Fruit fly (Drosophila melanogaster) whole organism, embryonic: ENCODE results near the gene CG1572.
A peak's percentile ranks its signal among the peaks of the same experiment; 100 is the strongest.

Source experiments
- Bdp1 ChIP-seq: fragments of 200-800 bp; sonication (Bioruptor generic); optimal IDR thresholded peaks from 3 replicates; lab custom pipeline; 2016; ENCODE audit warnings: missing biosample characterization, missing genetic modification characterization
- BtbVII ChIP-seq: fragments of 200-800 bp; sonication (Bioruptor generic); optimal IDR thresholded peaks from 3 replicates; lab custom pipeline; 2017; ENCODE audit warnings: missing biosample characterization, mild to moderate bottlenecking, missing genetic modification characterization
- CG12744 ChIP-seq: fragments of 200-800 bp; sonication (Bioruptor generic); optimal IDR thresholded peaks from 2 replicates; lab custom pipeline; 2016; ENCODE audit warnings: missing biosample characterization, missing genetic modification characterization
- CG15073 ChIP-seq: fragments of 200-800 bp; sonication (Bioruptor generic); optimal IDR thresholded peaks from 2 replicates; lab custom pipeline; 2016; ENCODE audit warnings: missing biosample characterization, missing genetic modification characterization
- CG15696 ChIP-seq: fragments of 200-800 bp; sonication (Bioruptor generic); optimal IDR thresholded peaks from 2 replicates; lab custom pipeline; 2019; ENCODE audit warnings: missing biosample characterization, mild to moderate bottlenecking, missing genetic modification characterization, moderate library complexity
- CG17912 ChIP-seq: fragments of 200-800 bp; sonication (Bioruptor generic); optimal IDR thresholded peaks from 2 replicates; lab custom pipeline; 2018; ENCODE audit warnings: missing biosample characterization, mild to moderate bottlenecking, missing genetic modification characterization
- CG2889 ChIP-seq: fragments of 200-800 bp; sonication (Bioruptor generic); IDR thresholded peaks from 3 replicates; pipeline ENCODE4 v1.3.6; 2022; ENCODE audit warnings: missing biosample characterization, missing genetic modification characterization
- CG30403 ChIP-seq: fragments of 200-800 bp; sonication (Bioruptor generic); optimal IDR thresholded peaks from 3 replicates; lab custom pipeline; 2016; ENCODE audit warnings: missing biosample characterization, missing genetic modification characterization
- CG3065 ChIP-seq: fragments of 200-800 bp; sonication (Bioruptor generic); optimal IDR thresholded peaks from 2 replicates; lab custom pipeline; 2016; ENCODE audit warnings: missing biosample characterization, missing genetic modification characterization
- CG32772 ChIP-seq: fragments of 200-800 bp; sonication (Bioruptor generic); IDR thresholded peaks from 2 replicates; pipeline ENCODE4 v1.3.6; 2022; ENCODE audit warnings: missing biosample characterization, missing genetic modification characterization
- CG33213 ChIP-seq: fragments of 200-800 bp; sonication (Bioruptor generic); optimal IDR thresholded peaks from 3 replicates; lab custom pipeline; 2016; ENCODE audit warnings: missing biosample characterization, missing genetic modification characterization
- CG43689 ChIP-seq: fragments of 200-800 bp; sonication (Bioruptor generic); IDR thresholded peaks from 2 replicates; pipeline ENCODE4 v1.3.6; 2022; ENCODE audit warnings: missing biosample characterization, missing genetic modification characterization
- CG6175 ChIP-seq: fragments of 200-800 bp; sonication (Bioruptor generic); IDR thresholded peaks from 3 replicates; pipeline ENCODE4 v1.3.6; 2022; ENCODE audit warnings: missing biosample characterization, missing genetic modification characterization
- CG6765 ChIP-seq: fragments of 200-800 bp; sonication (Bioruptor generic); optimal IDR thresholded peaks from 3 replicates; lab custom pipeline; 2017; ENCODE audit warnings: missing biosample characterization, mild to moderate bottlenecking, missing genetic modification characterization
- CG6791 ChIP-seq: fragments of 200-800 bp; sonication (Bioruptor generic); IDR thresholded peaks from 3 replicates; pipeline ENCODE4 v1.3.6; 2022; ENCODE audit warnings: missing biosample characterization, missing genetic modification characterization; ENCODE audit not compliant: partially characterized antibody
- CG7745 ChIP-seq: fragments of 200-800 bp; sonication (Bioruptor generic); optimal IDR thresholded peaks from 2 replicates; lab custom pipeline; 2018; ENCODE audit warnings: missing biosample characterization, mild to moderate bottlenecking, missing genetic modification characterization, moderate library complexity
- CG8478 ChIP-seq: fragments of >200 bp; optimal IDR thresholded peaks from 2 replicates; lab custom pipeline; 2018
- CG9215 ChIP-seq: fragments of 200-800 bp; sonication (Bioruptor generic); IDR thresholded peaks from 2 replicates; pipeline ENCODE4 v1.3.6; 2022; ENCODE audit warnings: missing biosample characterization, missing genetic modification characterization
- CkIIα-i1 ChIP-seq: fragments of 200-800 bp; sonication (Bioruptor generic); IDR thresholded peaks from 2 replicates; pipeline ENCODE4 v1.3.6; 2022; ENCODE audit warnings: missing biosample characterization, missing genetic modification characterization
- H15 ChIP-seq: fragments of 200-800 bp; sonication (Bioruptor generic); IDR thresholded peaks from 3 replicates; pipeline ENCODE4 v1.3.6; 2022; ENCODE audit warnings: missing biosample characterization, missing genetic modification characterization
- Lhr ChIP-seq: fragments of 200-800 bp; sonication (Bioruptor generic); optimal IDR thresholded peaks from 3 replicates; lab custom pipeline; 2017; ENCODE audit warnings: mild to moderate bottlenecking, missing biosample characterization, missing genetic modification reagents, missing genetic modification characterization
- Lim3 ChIP-seq: fragments of 200-800 bp; sonication (Bioruptor generic); IDR thresholded peaks from 2 replicates; pipeline ENCODE4 v1.3.6; 2022; ENCODE audit warnings: missing biosample characterization, missing genetic modification characterization
- MTF-1 ChIP-seq: fragments of 200-800 bp; sonication (Bioruptor generic); optimal IDR thresholded peaks from 2 replicates; lab custom pipeline; 2018; ENCODE audit warnings: missing biosample characterization, mild to moderate bottlenecking, missing genetic modification characterization, borderline replicate concordance
- Meics ChIP-seq: fragments of 200-800 bp; sonication (Bioruptor generic); optimal IDR thresholded peaks from 2 replicates; lab custom pipeline; 2017; ENCODE audit warnings: missing biosample characterization, mild to moderate bottlenecking, missing genetic modification characterization
- Nf-YC ChIP-seq: fragments of 200-800 bp; optimal IDR thresholded peaks from 3 replicates; lab custom pipeline; 2019; ENCODE audit warnings: missing biosample characterization, mild to moderate bottlenecking, missing genetic modification characterization, moderate library complexity
- PHDP ChIP-seq: fragments of 200-800 bp; sonication (Bioruptor generic); optimal IDR thresholded peaks from 3 replicates; lab custom pipeline; 2018; ENCODE audit warnings: missing biosample characterization, mild to moderate bottlenecking, missing genetic modification characterization, moderate library complexity
- Sox102F ChIP-seq: fragments of 200-800 bp; sonication (Bioruptor generic); optimal IDR thresholded peaks from 2 replicates; lab custom pipeline; 2018; ENCODE audit warnings: missing biosample characterization, mild to moderate bottlenecking, missing genetic modification characterization, moderate library complexity
- bab2 ChIP-seq: fragments of 200-800 bp; sonication (Bioruptor generic); optimal IDR thresholded peaks from 2 replicates; lab custom pipeline; 2016; ENCODE audit warnings: missing biosample characterization, missing genetic modification characterization
- bowl ChIP-seq: fragments of 200-800 bp; sonication (Bioruptor generic); IDR thresholded peaks from 2 replicates; pipeline ENCODE4 v1.3.6; 2022; ENCODE audit warnings: missing biosample characterization, missing genetic modification characterization
- chinmo ChIP-seq: fragments of 200-800 bp; sonication (Bioruptor generic); IDR thresholded peaks from 4 replicates; pipeline ENCODE4 v1.3.6; 2022; ENCODE audit warnings: missing biosample characterization, missing genetic modification characterization; ENCODE audit not compliant: partially characterized antibody
- crc ChIP-seq: fragments of 200-800 bp; sonication (Bioruptor generic); optimal IDR thresholded peaks from 2 replicates; lab custom pipeline; 2016; ENCODE audit warnings: missing biosample characterization, missing genetic modification characterization
- eve ChIP-seq, 2 experiments: fragments of >200 bp; optimal IDR thresholded peaks; 2 replicates each; lab custom pipeline; 2017; ENCODE audit warnings: missing biosample characterization in 2 of 2, missing genetic modification characterization in 2 of 2
- fru ChIP-seq: fragments of >200 bp; optimal IDR thresholded peaks from 2 replicates; lab custom pipeline; 2017
- gcm2 ChIP-seq: fragments of 200-800 bp; sonication (Bioruptor generic); optimal IDR thresholded peaks from 2 replicates; lab custom pipeline; 2016; ENCODE audit warnings: missing biosample characterization, missing genetic modification characterization
- ham ChIP-seq: fragments of 200-800 bp; sonication (Bioruptor generic); IDR thresholded peaks from 2 replicates; pipeline ENCODE4 v1.3.6; 2022; ENCODE audit warnings: missing biosample characterization, missing genetic modification characterization
- hkb ChIP-seq, 2 experiments: fragments of 200-800 bp in 1 of 2; fragments of >200 bp in 1 of 2; sonication (Bioruptor generic) in 1 of 2; IDR thresholded peaks in 1 of 2; optimal IDR thresholded peaks in 1 of 2; 2 replicates each; pipeline versions ENCODE4 v1.3.6 to Lab custom; 2017 to 2022; ENCODE audit warnings: missing biosample characterization in 1 of 2, missing genetic modification characterization in 1 of 2
- jumu ChIP-seq: fragments of 200-800 bp; sonication (Bioruptor generic); optimal IDR thresholded peaks from 3 replicates; lab custom pipeline; 2016; ENCODE audit warnings: missing biosample characterization, missing genetic modification characterization
- mld ChIP-seq: fragments of 200-800 bp; sonication (Bioruptor generic); IDR thresholded peaks from 3 replicates; pipeline ENCODE4 v1.3.6; 2022; ENCODE audit warnings: missing biosample characterization, missing genetic modification characterization; ENCODE audit not compliant: partially characterized antibody
- nmo ChIP-seq: fragments of 200-800 bp; sonication (Bioruptor generic); optimal IDR thresholded peaks from 2 replicates; lab custom pipeline; 2018; ENCODE audit warnings: missing biosample characterization, mild to moderate bottlenecking, missing genetic modification characterization, moderate library complexity
- oc ChIP-seq: fragments of 200-800 bp; sonication (Bioruptor generic); optimal IDR thresholded peaks from 2 replicates; lab custom pipeline; 2018; ENCODE audit warnings: missing biosample characterization, mild to moderate bottlenecking, missing genetic modification characterization, moderate library complexity
- ranshi ChIP-seq: fragments of 200-800 bp; sonication (Bioruptor generic); IDR thresholded peaks from 2 replicates; pipeline ENCODE4 v1.3.6; 2022; ENCODE audit warnings: missing biosample characterization, missing genetic modification characterization
- sna ChIP-seq: fragments of 200-800 bp; sonication (Bioruptor generic); IDR thresholded peaks from 2 replicates; pipeline ENCODE4 v1.3.6; 2022; ENCODE audit warnings: missing biosample characterization, missing genetic modification characterization; ENCODE audit not compliant: partially characterized antibody
- sob ChIP-seq: fragments of 200-800 bp; sonication (Bioruptor generic); IDR thresholded peaks from 2 replicates; pipeline ENCODE4 v1.3.6; 2022; ENCODE audit warnings: missing biosample characterization, missing genetic modification characterization
- sr ChIP-seq: fragments of 200-800 bp; sonication (Bioruptor generic); IDR thresholded peaks from 3 replicates; pipeline ENCODE4 v1.3.6; 2022; ENCODE audit warnings: missing biosample characterization, missing genetic modification characterization
- stwl ChIP-seq: fragments of 200-800 bp; sonication (Bioruptor generic); optimal IDR thresholded peaks from 3 replicates; lab custom pipeline; 2018; ENCODE audit warnings: missing biosample characterization, mild to moderate bottlenecking, missing genetic modification characterization, moderate library complexity
- tio ChIP-seq: fragments of 200-800 bp; sonication (Bioruptor generic); optimal IDR thresholded peaks from 2 replicates; lab custom pipeline; 2017; ENCODE audit warnings: missing biosample characterization, missing genetic modification characterization, inconsistent platforms
- tna ChIP-seq: fragments of 200-800 bp; sonication (Bioruptor generic); IDR thresholded peaks from 2 replicates; pipeline ENCODE4 v1.3.6; 2022; ENCODE audit warnings: missing biosample characterization, missing genetic modification characterization; ENCODE audit not compliant: partially characterized antibody
- unc-4 ChIP-seq: fragments of 200-800 bp; sonication (Bioruptor generic); IDR thresholded peaks from 2 replicates; pipeline ENCODE4 v1.3.6; 2022; ENCODE audit warnings: missing biosample characterization, missing genetic modification characterization; ENCODE audit not compliant: partially characterized antibody
- usp ChIP-seq: fragments of >200 bp; optimal IDR thresholded peaks from 2 replicates; lab custom pipeline; 2017; ENCODE audit warnings: missing biosample characterization, missing genetic modification characterization
- wor ChIP-seq: fragments of 200-800 bp; sonication (Bioruptor generic); IDR thresholded peaks from 2 replicates; pipeline ENCODE4 v1.3.6; 2022; ENCODE audit warnings: missing biosample characterization, missing genetic modification characterization

The CG1572 gene

DNA sequence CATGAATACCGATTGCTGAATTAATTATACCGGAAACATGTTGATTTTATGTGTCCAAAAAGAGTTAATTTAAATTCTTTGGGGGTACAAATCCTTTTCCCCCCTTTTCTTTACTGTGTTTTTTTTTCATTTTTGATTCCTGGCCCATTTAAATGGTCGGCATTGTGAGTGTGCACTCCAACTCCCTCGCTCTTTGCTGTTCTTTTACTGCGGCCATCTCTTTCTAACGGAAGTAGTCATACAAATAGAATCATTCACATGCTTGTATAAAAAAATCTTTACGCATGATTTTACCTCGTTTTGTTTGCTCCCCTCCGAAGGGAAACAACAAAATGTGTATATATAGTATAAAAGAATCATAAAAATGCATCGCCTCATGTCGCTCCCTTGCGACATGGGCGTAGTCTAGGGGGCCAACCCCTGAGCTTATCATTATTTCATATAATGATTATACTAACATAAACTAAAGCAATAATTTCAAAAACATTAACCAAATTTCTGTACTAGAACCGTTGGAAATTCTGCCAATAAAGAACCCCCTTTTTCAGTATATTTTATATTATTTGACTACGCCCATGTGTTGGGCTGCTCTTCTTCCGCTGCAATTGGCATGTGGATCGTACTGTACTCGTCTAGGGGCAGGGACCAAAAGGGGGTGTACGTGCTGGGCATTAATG is 30.3 kb downstream of the CG1572 start (continued):
- no peak for TF ChIP-seq chinmo (GFP tag; lab: Robert Waterston, UW)
- no peak for TF ChIP-seq CkIIα-i1 (GFP tag; lab: Robert Waterston, UW)
- TF ChIP-seq tna (GFP tag; lab: Robert Waterston, UW): no peak
- peak; percentile 78 for TF ChIP-seq PHDP (tag; lab: Kevin White, UChicago)
- TF ChIP-seq nmo: peak; percentile 90
- TF ChIP-seq Sox102F (GFP tag; lab: Kevin White, UChicago): peak; percentile 83
- peak in 1 of 2 experiments; percentile 87 for TF ChIP-seq eve (GFP tag; optimal IDR thresholded peaks at IDR 0.05; lab: Kevin White, UChicago)
- peak; percentile 77 for TF ChIP-seq CG32772 (GFP tag; lab: Robert Waterston, UW)
- TF ChIP-seq CG15073 (GFP tag; lab: Kevin White, UChicago): peak; percentile 12
- TF ChIP-seq hkb (optimal IDR thresholded peaks at IDR 0.05; lab: Kevin White, UChicago): no peak
- TF ChIP-seq hkb (GFP tag; IDR thresholded peaks at IDR 0.05; lab: Robert Waterston, UW): peak; percentile 79
- TF ChIP-seq Nf-YC (tag; lab: Kevin White, UChicago): peak; percentile 17
- no peak for TF ChIP-seq CG17912 (GFP tag; lab: Kevin White, UChicago)
- peak; percentile 21 for TF ChIP-seq jumu (GFP tag; lab: Kevin White, UChicago)
- TF ChIP-seq ranshi (GFP tag; lab: Robert Waterston, UW): peak; percentile 68
- no peak for TF ChIP-seq sna (GFP tag; lab: Robert Waterston, UW)
- TF ChIP-seq CG6765 (GFP tag; lab: Kevin White, UChicago): no peak
- TF ChIP-seq CG3065 (GFP tag; lab: Kevin White, UChicago): peak; percentile 49
- peak; percentile 39 for TF ChIP-seq BtbVII (GFP tag; lab: Kevin White, UChicago)
- TF ChIP-seq MTF-1: peak; percentile 47
- TF ChIP-seq tio (GFP tag; lab: Kevin White, UChicago): peak; percentile 78
- no peak for TF ChIP-seq gcm2 (GFP tag; lab: Kevin White, UChicago)
- TF ChIP-seq H15 (GFP tag; lab: Robert Waterston, UW): peak; percentile 71; the same call in 2 of the 3 replicates
- TF ChIP-seq CG12744 (GFP tag; lab: Kevin White, UChicago): no peak
- TF ChIP-seq CG30403 (GFP tag; lab: Kevin White, UChicago): peak; percentile 73
- no peak for TF ChIP-seq CG6175 (GFP tag; lab: Robert Waterston, UW)
- TF ChIP-seq oc (tag; lab: Kevin White, UChicago): peak; percentile 82
- no peak for TF ChIP-seq mld (GFP tag; lab: Robert Waterston, UW)
- 0 out of 2 replicates have a peak, but pooled peaks have one; percentile 12 for TF ChIP-seq bowl
- TF ChIP-seq Meics (GFP tag; lab: Kevin White, UChicago): peak; percentile 21
- peak; percentile 35 for TF ChIP-seq CG33213 (GFP tag; lab: Kevin White, UChicago)
- TF ChIP-seq fru: no peak
- peak; percentile 62 for TF ChIP-seq Lhr
- TF ChIP-seq CG2889 (GFP tag; lab: Robert Waterston, UW): no peak
- TF ChIP-seq stwl (tag; lab: Kevin White, UChicago): peak; percentile 39
- TF ChIP-seq unc-4 (GFP tag; lab: Robert Waterston, UW): no peak
- TF ChIP-seq sob (GFP tag; lab: Robert Waterston, UW): peak; percentile 70
- TF ChIP-seq Bdp1 (GFP tag; lab: Kevin White, UChicago): peak; percentile 29
- TF ChIP-seq ham (GFP tag; lab: Robert Waterston, UW): no peak
- TF ChIP-seq Lim3 (GFP tag; lab: Robert Waterston, UW): no peak
- peak; percentile 43; the same call in 1 of the 2 replicates for TF ChIP-seq CG9215 (GFP tag; lab: Robert Waterston, UW)
- no peak for TF ChIP-seq sr (GFP tag; lab: Robert Waterston, UW)
- TF ChIP-seq CG6791 (GFP tag; lab: Robert Waterston, UW): no peak
- peak; percentile 59 for TF ChIP-seq wor (GFP tag; lab: Robert Waterston, UW)
- no peak for TF ChIP-seq crc (GFP tag; lab: Kevin White, UChicago)
- TF ChIP-seq bab2 (GFP tag; lab: Kevin White, UChicago): peak; percentile 56
- peak; percentile 51 for TF ChIP-seq CG7745 (tag; lab: Kevin White, UChicago)
- TF ChIP-seq CG43689 (GFP tag; lab: Robert Waterston, UW): no peak
- no peak for TF ChIP-seq usp
- TF ChIP-seq CG8478 (lab: Kevin White, UChicago): no peak
- TF ChIP-seq CG15696 (tag; lab: Kevin White, UChicago): peak; percentile 87
